Fruit fly (Drosophila melanogaster) whole organism, embryonic: ENCODE data around the gene CG32074.

ENCODE experiments used
- Abd-B ChIP-seq: fragments of 200-800 bp; sonication (Bioruptor generic); optimal IDR thresholded peaks from 2 replicates; lab custom pipeline; 2018; ENCODE audit warnings: missing biosample characterization, mild to moderate bottlenecking, missing genetic modification characterization, moderate library complexity
- Bgb ChIP-seq: fragments of 200-800 bp; sonication (Bioruptor generic); IDR thresholded peaks from 2 replicates; pipeline ENCODE4 v1.3.6; 2022; ENCODE audit warnings: missing biosample characterization, missing genetic modification characterization; ENCODE audit not compliant: partially characterized antibody
- Blimp-1 ChIP-seq: fragments of 200-800 bp; sonication (Bioruptor generic); optimal IDR thresholded peaks from 3 replicates; lab custom pipeline; 2018; ENCODE audit warnings: missing biosample characterization, missing genetic modification characterization, mild to moderate bottlenecking, moderate library complexity, missing genetic modification reagents
- CG12155 ChIP-seq: fragments of 200-800 bp; sonication (Bioruptor generic); optimal IDR thresholded peaks from 3 replicates; lab custom pipeline; 2016; ENCODE audit warnings: missing biosample characterization, missing genetic modification characterization
- CG13287 ChIP-seq: fragments of 200-800 bp; sonication (Bioruptor generic); IDR thresholded peaks from 2 replicates; pipeline ENCODE4 v1.3.6; 2022; ENCODE audit warnings: missing biosample characterization, missing genetic modification characterization; ENCODE audit not compliant: partially characterized antibody
- CG15073 ChIP-seq: fragments of 200-800 bp; sonication (Bioruptor generic); optimal IDR thresholded peaks from 2 replicates; lab custom pipeline; 2016; ENCODE audit warnings: missing biosample characterization, missing genetic modification characterization
- CG15514 ChIP-seq: fragments of 200-800 bp; sonication (Bioruptor generic); optimal IDR thresholded peaks from 3 replicates; lab custom pipeline; 2017; ENCODE audit warnings: missing biosample characterization, missing genetic modification characterization, mild to moderate bottlenecking, moderate library complexity, missing genetic modification reagents
- CG18764 ChIP-seq: fragments of 200-800 bp; sonication (Bioruptor generic); optimal IDR thresholded peaks from 3 replicates; lab custom pipeline; 2016; ENCODE audit warnings: missing biosample characterization, missing genetic modification characterization
- CG6689 ChIP-seq: fragments of 200-800 bp; sonication (Bioruptor generic); IDR thresholded peaks from 2 replicates; pipeline ENCODE4 v1.3.6; 2022; ENCODE audit warnings: missing biosample characterization, missing genetic modification characterization
- CG7839 ChIP-seq: fragments of 200-800 bp; sonication (Bioruptor generic); optimal IDR thresholded peaks from 3 replicates; lab custom pipeline; 2018; ENCODE audit warnings: missing biosample characterization, mild to moderate bottlenecking, missing genetic modification characterization, moderate library complexity
- CG7987 ChIP-seq: fragments of 200-800 bp; sonication (Bioruptor generic); optimal IDR thresholded peaks from 2 replicates; lab custom pipeline; 2018; ENCODE audit warnings: missing biosample characterization, mild to moderate bottlenecking, missing genetic modification characterization, moderate library complexity
- CG8290 ChIP-seq, 3 experiments: fragments of 200-800 bp; sonication (Bioruptor generic); optimal IDR thresholded peaks; 2 replicates each; lab custom pipeline; 2016 to 2019; ENCODE audit warnings: missing biosample characterization in 3 of 3, missing genetic modification characterization in 3 of 3, mild to moderate bottlenecking in 2 of 3, moderate library complexity in 1 of 3
- CG8359 ChIP-seq: fragments of 200-800 bp; sonication (Bioruptor generic); optimal IDR thresholded peaks from 2 replicates; lab custom pipeline; 2017; ENCODE audit warnings: missing biosample characterization, mild to moderate bottlenecking, missing genetic modification characterization, borderline replicate concordance
- CG9437 ChIP-seq: fragments of 200-800 bp; sonication (Bioruptor generic); optimal IDR thresholded peaks from 2 replicates; lab custom pipeline; 2018; ENCODE audit warnings: missing biosample characterization, mild to moderate bottlenecking, missing genetic modification characterization
- CTCF ChIP-seq: fragments of 200-800 bp; sonication (Bioruptor generic); optimal IDR thresholded peaks from 2 replicates; lab custom pipeline; 2017; ENCODE audit warnings: missing biosample characterization, mild to moderate bottlenecking, missing genetic modification characterization, moderate library complexity
- Drgx ChIP-seq: fragments of 200-800 bp; sonication (Bioruptor generic); IDR thresholded peaks from 2 replicates; pipeline ENCODE4 v1.3.6; 2022; ENCODE audit warnings: missing biosample characterization, missing genetic modification characterization
- Eip74EF ChIP-seq, 2 experiments: fragments of 200-800 bp in 1 of 2; fragments of >200 bp in 1 of 2; sonication (Bioruptor generic) in 1 of 2; optimal IDR thresholded peaks; 2 replicates each; lab custom pipeline; 2017 to 2019; ENCODE audit warnings: missing biosample characterization in 2 of 2, missing genetic modification characterization in 2 of 2, mild to moderate bottlenecking in 1 of 2, moderate library complexity in 1 of 2
- GATAe ChIP-seq: fragments of 200-800 bp; sonication (Bioruptor generic); conservative IDR thresholded peaks from 2 replicates; pipeline ENCODE4 v1.3.6; 2022; ENCODE audit warnings: missing biosample characterization, missing genetic modification characterization
- Jarid2 ChIP-seq: fragments of 200-800 bp; sonication (Bioruptor generic); optimal IDR thresholded peaks from 3 replicates; lab custom pipeline; 2017; ENCODE audit warnings: mild to moderate bottlenecking, missing biosample characterization, missing genetic modification reagents, missing genetic modification characterization
- MESR4 ChIP-seq: fragments of 200-800 bp; sonication (Bioruptor generic); optimal IDR thresholded peaks from 2 replicates; lab custom pipeline; 2018; ENCODE audit warnings: missing biosample characterization, mild to moderate bottlenecking, missing genetic modification characterization, moderate library complexity
- NC2β ChIP-seq: fragments of 200-800 bp; sonication (Bioruptor generic); optimal IDR thresholded peaks from 2 replicates; lab custom pipeline; 2016; ENCODE audit warnings: missing biosample characterization, missing genetic modification characterization
- Nf-YC ChIP-seq: fragments of 200-800 bp; optimal IDR thresholded peaks from 3 replicates; lab custom pipeline; 2019; ENCODE audit warnings: missing biosample characterization, mild to moderate bottlenecking, missing genetic modification characterization, moderate library complexity
- Ravus ChIP-seq: fragments of 200-800 bp; sonication (Bioruptor generic); IDR thresholded peaks from 2 replicates; pipeline ENCODE4 v1.3.6; 2022; ENCODE audit warnings: missing biosample characterization, missing genetic modification characterization
- ato ChIP-seq: fragments of 200-800 bp; sonication (Bioruptor generic); IDR thresholded peaks from 2 replicates; pipeline ENCODE4 v1.3.6; 2022; ENCODE audit warnings: missing biosample characterization, missing genetic modification characterization; ENCODE audit not compliant: partially characterized antibody
- bbx ChIP-seq: fragments of 200-800 bp; sonication (Bioruptor generic); IDR thresholded peaks from 2 replicates; pipeline ENCODE4 v1.3.6; 2022; ENCODE audit warnings: missing biosample characterization, missing genetic modification characterization; ENCODE audit not compliant: partially characterized antibody
- bsh ChIP-seq, 2 experiments: fragments of 200-800 bp; sonication (Bioruptor generic); optimal IDR thresholded peaks; 2 replicates each; lab custom pipeline; 2017 to 2018; ENCODE audit warnings: mild to moderate bottlenecking in 2 of 2, missing biosample characterization in 2 of 2, missing genetic modification characterization in 2 of 2, moderate library complexity in 1 of 2
- caup ChIP-seq: fragments of 200-800 bp; sonication (Bioruptor generic); optimal IDR thresholded peaks from 3 replicates; lab custom pipeline; 2017; ENCODE audit warnings: missing biosample characterization, mild to moderate bottlenecking, missing genetic modification characterization, moderate library complexity; ENCODE audit not compliant: severe bottlenecking
- corto ChIP-seq: fragments of 200-800 bp; sonication (Bioruptor generic); optimal IDR thresholded peaks from 2 replicates; lab custom pipeline; 2016; ENCODE audit warnings: missing biosample characterization, mild to moderate bottlenecking, missing genetic modification characterization, moderate library complexity
- crol ChIP-seq: fragments of 200-800 bp; sonication (Bioruptor generic); IDR thresholded peaks from 2 replicates; pipeline ENCODE4 v1.3.6; 2022; ENCODE audit warnings: missing biosample characterization, missing genetic modification characterization
- eve ChIP-seq, 2 experiments: fragments of >200 bp; optimal IDR thresholded peaks; 2 replicates each; lab custom pipeline; 2017; ENCODE audit warnings: missing biosample characterization in 2 of 2, missing genetic modification characterization in 2 of 2
- gro ChIP-seq: fragments of 200-800 bp; sonication (Bioruptor generic); optimal IDR thresholded peaks from 2 replicates; lab custom pipeline; 2016; ENCODE audit warnings: missing biosample characterization, missing genetic modification characterization
- mld ChIP-seq: fragments of 200-800 bp; sonication (Bioruptor generic); IDR thresholded peaks from 3 replicates; pipeline ENCODE4 v1.3.6; 2022; ENCODE audit warnings: missing biosample characterization, missing genetic modification characterization; ENCODE audit not compliant: partially characterized antibody
- nerfin-1 ChIP-seq: fragments of 200-800 bp; sonication (Bioruptor generic); optimal IDR thresholded peaks from 3 replicates; lab custom pipeline; 2019; ENCODE audit warnings: missing biosample characterization, mild to moderate bottlenecking, missing genetic modification characterization, moderate library complexity
- nom ChIP-seq: fragments of 200-800 bp; sonication (Bioruptor generic); optimal IDR thresholded peaks from 2 replicates; lab custom pipeline; 2017; ENCODE audit warnings: missing biosample characterization, missing genetic modification characterization, mild to moderate bottlenecking, moderate library complexity, missing genetic modification reagents
- oc ChIP-seq: fragments of 200-800 bp; sonication (Bioruptor generic); optimal IDR thresholded peaks from 2 replicates; lab custom pipeline; 2018; ENCODE audit warnings: missing biosample characterization, mild to moderate bottlenecking, missing genetic modification characterization, moderate library complexity
- pho ChIP-seq: fragments of 200-800 bp; sonication (Bioruptor generic); optimal IDR thresholded peaks from 2 replicates; lab custom pipeline; 2016; ENCODE audit warnings: missing biosample characterization, missing genetic modification characterization
- scrt ChIP-seq: fragments of 200-800 bp; sonication (Bioruptor generic); optimal IDR thresholded peaks from 2 replicates; lab custom pipeline; 2018; ENCODE audit warnings: missing biosample characterization, mild to moderate bottlenecking, missing genetic modification characterization, moderate library complexity
- sens ChIP-seq: fragments of 200-800 bp; sonication (Bioruptor generic); peaks from one replicate; lab custom pipeline; 2016; ENCODE audit warnings: missing biosample characterization, missing genetic modification characterization
- sens-2 ChIP-seq: fragments of 200-800 bp; sonication (Bioruptor generic); IDR thresholded peaks from 2 replicates; pipeline ENCODE4 v1.3.6; 2022; ENCODE audit warnings: missing biosample characterization, missing genetic modification characterization
- slou ChIP-seq: fragments of 200-800 bp; sonication (Bioruptor generic); optimal IDR thresholded peaks from 3 replicates; lab custom pipeline; 2016; ENCODE audit warnings: missing biosample characterization, missing genetic modification characterization
- sqz ChIP-seq: fragments of 200-800 bp; sonication (Bioruptor generic); optimal IDR thresholded peaks from 3 replicates; lab custom pipeline; 2018; ENCODE audit warnings: missing biosample characterization, mild to moderate bottlenecking, missing genetic modification characterization
- tna ChIP-seq: fragments of 200-800 bp; sonication (Bioruptor generic); IDR thresholded peaks from 2 replicates; pipeline ENCODE4 v1.3.6; 2022; ENCODE audit warnings: missing biosample characterization, missing genetic modification characterization; ENCODE audit not compliant: partially characterized antibody
- vfl ChIP-seq: fragments of 200-800 bp; sonication (Bioruptor generic); optimal IDR thresholded peaks from 2 replicates; lab custom pipeline; 2016; ENCODE audit warnings: missing biosample characterization, missing genetic modification characterization

CG32074 gene

dm6 chr3L:11138862-11139261 lies 6.7 kb upstream of the CG32074 start:
- TF ChIP-seq corto (GFP tag; lab: Kevin White, UChicago) (no peak), CG9437 (GFP tag; lab: Kevin White, UChicago) (no peak), slou (GFP tag; lab: Kevin White, UChicago) (no peak), crol (GFP tag; lab: Robert Waterston, UW) (peak; percentile 78), sens (GFP tag; lab: Kevin White, UChicago) (no peak), Eip74EF (GFP tag; optimal IDR thresholded peaks at IDR 0.05; lab: Kevin White, UChicago) (no peak), sens-2 (no peak), Ravus (GFP tag; lab: Robert Waterston, UW) (no peak), CG18764 (GFP tag; lab: Kevin White, UChicago) (no peak), pho (GFP tag; lab: Kevin White, UChicago) (no peak), mld (no peak), vfl (GFP tag; lab: Kevin White, UChicago) (no peak), oc (tag; lab: Kevin White, UChicago) (no peak), Blimp-1 (GFP tag; lab: Kevin White, UChicago) (no peak), bbx (GFP tag; lab: Robert Waterston, UW) (0 out of 2 replicates have a peak, but pooled peaks have one; percentile 17), GATAe (GFP tag; lab: Robert Waterston, UW) (no peak), Nf-YC (no peak), CG15073 (GFP tag; lab: Kevin White, UChicago) (no peak), CG7839 (tag; lab: Kevin White, UChicago) (no peak), NC2β (no peak), Drgx (GFP tag; lab: Robert Waterston, UW) (0 out of 2 replicates have a peak, but pooled peaks have one; percentile 17), nerfin-1 (tag; lab: Kevin White, UChicago) (no peak), Abd-B (GFP tag; lab: Kevin White, UChicago) (no peak)

dm6 chr3L:11136349-11136748 lies 4.2 kb upstream of the CG32074 start:
- peak in 1 of 2 experiments; percentile 62 for TF ChIP-seq eve (GFP tag; optimal IDR thresholded peaks at IDR 0.05; lab: Kevin White, UChicago)
- peak in 1 of 2 experiments; percentile 2 for TF ChIP-seq bsh (GFP tag; optimal IDR thresholded peaks at IDR 0.05; lab: Kevin White, UChicago)
- TF ChIP-seq MESR4 (GFP tag; lab: Kevin White, UChicago) = no peak

dm6 chr3L:11135846-11136245 lies 3.7 kb upstream of the CG32074 start, which contains the start of gene IRSp53:
Gene IRSp53 (plus strand): TSS chr3L:11136049.
- TF ChIP-seq CG7987 (GFP tag; lab: Kevin White, UChicago) = peak; percentile 1
- peak; percentile 31; the same call in 1 of the 2 replicates for TF ChIP-seq CG13287 (GFP tag; lab: Robert Waterston, UW)
- TF ChIP-seq Jarid2 (GFP tag; lab: Kevin White, UChicago) = peak; percentile 79
- peak; percentile 38; the same call in 1 of the 2 replicates for TF ChIP-seq tna (GFP tag; lab: Robert Waterston, UW)
- TF ChIP-seq Bgb (GFP tag; lab: Robert Waterston, UW) = 0 out of 2 replicates have a peak, but pooled peaks have one; percentile 17
- no peak for TF ChIP-seq CG6689
- 0 out of 2 replicates have a peak, but pooled peaks have one; percentile 5 for TF ChIP-seq Drgx (GFP tag; lab: Robert Waterston, UW)
- TF ChIP-seq CG12155 = no peak
- TF ChIP-seq ato (GFP tag; lab: Robert Waterston, UW) = peak; percentile 51; the same call in 1 of the 2 replicates
- TF ChIP-seq scrt (GFP tag; lab: Kevin White, UChicago) = no peak
- TF ChIP-seq CG8290 (GFP tag; optimal IDR thresholded peaks at IDR 0.05; lab: Kevin White, UChicago) = no peak
- no peak for TF ChIP-seq CG8290 (tag; optimal IDR thresholded peaks at IDR 0.05; lab: Kevin White, UChicago)
- TF ChIP-seq nom (GFP tag; lab: Kevin White, UChicago) = no peak
- no peak for TF ChIP-seq CG8359 (GFP tag; lab: Kevin White, UChicago)
- TF ChIP-seq gro (GFP tag; lab: Kevin White, UChicago) = peak; percentile 21
- peak; percentile 37 for TF ChIP-seq sqz (GFP tag; lab: Kevin White, UChicago)
- TF ChIP-seq caup = peak; percentile 11
- TF ChIP-seq CG15514 (GFP tag; lab: Kevin White, UChicago) = peak; percentile 61
- TF ChIP-seq corto (GFP tag; lab: Kevin White, UChicago) = peak; percentile 0
- peak; percentile 77 for TF ChIP-seq CTCF (GFP tag; lab: Kevin White, UChicago)
- TF ChIP-seq sens (GFP tag; lab: Kevin White, UChicago) = peak; percentile 57
